Fruit fly (Drosophila melanogaster): ENCODE results near the gene CstF50.

DNA sequence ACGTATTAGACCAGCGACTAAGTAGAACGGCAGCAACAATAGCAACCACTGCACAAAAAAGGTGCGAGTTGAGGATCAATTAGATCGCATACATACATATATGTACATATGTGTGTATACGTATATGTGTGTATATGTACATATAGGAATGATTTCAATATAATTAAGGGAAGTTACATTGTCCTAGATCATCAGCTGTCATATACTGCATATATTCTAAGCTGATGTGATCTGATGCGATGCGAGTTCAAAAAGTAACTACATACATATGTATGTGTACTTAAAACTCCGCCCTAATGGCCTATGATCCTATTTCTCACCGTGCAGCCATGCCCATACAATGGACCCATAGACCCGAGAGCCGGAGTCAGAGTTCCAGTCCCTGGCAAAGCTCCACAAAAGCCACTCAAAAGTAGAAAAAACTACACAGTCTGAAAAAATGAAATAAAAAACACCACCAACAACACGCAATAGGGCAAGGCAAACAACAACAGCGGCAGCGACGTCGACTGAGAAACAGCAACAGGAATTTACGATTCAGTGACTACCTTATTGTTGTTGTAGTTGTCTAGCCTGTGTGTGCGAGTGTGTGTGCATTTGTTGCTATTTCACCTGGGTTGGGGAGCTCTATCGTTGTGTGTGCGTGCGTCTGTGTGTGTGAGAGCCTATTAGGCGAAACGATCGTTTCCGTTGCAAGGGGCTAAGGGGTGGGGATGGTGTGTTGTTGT, 13.4 kb downstream of the CstF50 start:
- TF ChIP-seq CG8159 (tag; optimal IDR thresholded peaks at IDR 0.05) (no peak), CG9948 (tag; optimal IDR thresholded peaks at IDR 0.05) (peak; percentile 41), EcR (GFP tag; optimal IDR thresholded peaks at IDR 0.05) (peak; percentile 53), CG13204 (GFP tag; optimal IDR thresholded peaks at IDR 0.05) (no peak), CG17806 (tag; optimal IDR thresholded peaks at IDR 0.05) (peak; percentile 33), CG8301 (tag; optimal IDR thresholded peaks at IDR 0.05) (peak; percentile 71), Snoo (tag; optimal IDR thresholded peaks at IDR 0.05) (no peak), gl (tag; optimal IDR thresholded peaks at IDR 0.05) (no peak), Pif1B (GFP tag; optimal IDR thresholded peaks at IDR 0.05) (peak; percentile 61), CG32121 (GFP tag; IDR thresholded peaks at IDR 0.05) (peak; percentile 60; the same call in 1 of the 2 replicates), CG10348 (GFP tag; IDR thresholded peaks at IDR 0.05) (no peak), rn (GFP tag; IDR thresholded peaks at IDR 0.05) (no peak), CG4496 (GFP tag; IDR thresholded peaks at IDR 0.05) (0 out of 3 replicates have a peak, but pooled peaks have one; percentile 7)
